Fruit fly (Drosophila melanogaster) whole organism, embryonic: ENCODE data around the gene Pisd.
A peak's percentile ranks its signal among the peaks of the same experiment; 100 is the strongest.

ENCODE experiments used
- Atf-2 ChIP-seq: fragments of 200-800 bp; sonication (Bioruptor generic); optimal IDR thresholded peaks from 2 replicates; lab custom pipeline; 2016; ENCODE audit warnings: missing biosample characterization, missing genetic modification characterization
- CG10431 ChIP-seq: fragments of 200-800 bp; sonication (Bioruptor generic); optimal IDR thresholded peaks from 3 replicates; lab custom pipeline; 2018; ENCODE audit warnings: missing biosample characterization, mild to moderate bottlenecking, missing genetic modification characterization
- CG11696 ChIP-seq: fragments of 200-800 bp; sonication (Bioruptor generic); IDR thresholded peaks from 2 replicates; pipeline ENCODE4 v1.3.6; 2022; ENCODE audit warnings: missing biosample characterization, missing genetic modification characterization
- CG12659 ChIP-seq: fragments of 200-800 bp; sonication (Bioruptor generic); optimal IDR thresholded peaks from 3 replicates; lab custom pipeline; 2017; ENCODE audit warnings: mild to moderate bottlenecking, missing biosample characterization, missing genetic modification reagents, missing genetic modification characterization
- CG14667 ChIP-seq: fragments of 200-800 bp; sonication (Bioruptor generic); IDR thresholded peaks from 2 replicates; pipeline ENCODE4 v1.3.6; 2022; ENCODE audit warnings: missing biosample characterization, missing genetic modification characterization
- CG1529 ChIP-seq: fragments of 200-800 bp; sonication (Bioruptor generic); optimal IDR thresholded peaks from 3 replicates; lab custom pipeline; 2018; ENCODE audit warnings: missing biosample characterization, missing genetic modification characterization
- CG17802 ChIP-seq: fragments of 200-800 bp; sonication (Bioruptor generic); optimal IDR thresholded peaks from 2 replicates; lab custom pipeline; 2018; ENCODE audit warnings: missing biosample characterization, mild to moderate bottlenecking, missing genetic modification characterization, moderate library complexity
- CG33557 ChIP-seq: fragments of 200-800 bp; sonication (Bioruptor generic); optimal IDR thresholded peaks from 2 replicates; lab custom pipeline; 2019; ENCODE audit warnings: missing biosample characterization, mild to moderate bottlenecking, missing genetic modification characterization, moderate library complexity
- CG3407 ChIP-seq: fragments of 200-800 bp; sonication (Bioruptor generic); optimal IDR thresholded peaks from 2 replicates; lab custom pipeline; 2018; ENCODE audit warnings: missing biosample characterization, mild to moderate bottlenecking, missing genetic modification characterization
- CG3995 ChIP-seq: fragments of 200-800 bp; sonication (Bioruptor generic); optimal IDR thresholded peaks from 3 replicates; lab custom pipeline; 2016; ENCODE audit warnings: missing biosample characterization, missing genetic modification characterization
- CG4282 ChIP-seq: fragments of 200-800 bp; sonication (Bioruptor generic); optimal IDR thresholded peaks from 2 replicates; lab custom pipeline; 2016; ENCODE audit warnings: missing biosample characterization, missing genetic modification characterization
- CG6813 ChIP-seq: fragments of 200-800 bp; sonication (Bioruptor generic); optimal IDR thresholded peaks from 2 replicates; lab custom pipeline; 2017; ENCODE audit warnings: missing biosample characterization, missing genetic modification characterization, mild to moderate bottlenecking, moderate library complexity, missing genetic modification reagents
- CG7556 ChIP-seq: fragments of 200-800 bp; sonication (Bioruptor generic); optimal IDR thresholded peaks from 2 replicates; lab custom pipeline; 2017; ENCODE audit warnings: missing biosample characterization, mild to moderate bottlenecking, missing genetic modification characterization
- CG7987 ChIP-seq: fragments of 200-800 bp; sonication (Bioruptor generic); optimal IDR thresholded peaks from 2 replicates; lab custom pipeline; 2018; ENCODE audit warnings: missing biosample characterization, mild to moderate bottlenecking, missing genetic modification characterization, moderate library complexity
- CG8089 ChIP-seq: fragments of 200-800 bp; sonication (Bioruptor generic); optimal IDR thresholded peaks from 3 replicates; lab custom pipeline; 2016; ENCODE audit warnings: missing biosample characterization, missing genetic modification characterization
- CG8924 ChIP-seq: fragments of 200-800 bp; optimal IDR thresholded peaks from 3 replicates; lab custom pipeline; 2019; ENCODE audit warnings: missing biosample characterization, mild to moderate bottlenecking, missing genetic modification characterization, moderate library complexity
- CG9437 ChIP-seq: fragments of 200-800 bp; sonication (Bioruptor generic); optimal IDR thresholded peaks from 2 replicates; lab custom pipeline; 2018; ENCODE audit warnings: missing biosample characterization, mild to moderate bottlenecking, missing genetic modification characterization
- CG9609 ChIP-seq: fragments of 200-800 bp; sonication (Bioruptor generic); optimal IDR thresholded peaks from 3 replicates; lab custom pipeline; 2016; ENCODE audit warnings: missing biosample characterization, missing genetic modification characterization
- CrebB ChIP-seq: fragments of 200-800 bp; sonication (Bioruptor generic); optimal IDR thresholded peaks from 3 replicates; lab custom pipeline; 2018; ENCODE audit warnings: missing biosample characterization, mild to moderate bottlenecking, missing genetic modification characterization
- D ChIP-seq, 2 experiments: fragments of 200-800 bp in 1 of 2; fragments of >200 bp in 1 of 2; sonication (Bioruptor generic) in 1 of 2; optimal IDR thresholded peaks; 2 replicates in 1 of 2; 3 replicates in 1 of 2; lab custom pipeline; 2017; ENCODE audit warnings: mild to moderate bottlenecking in 1 of 2, missing biosample characterization in 1 of 2, missing genetic modification characterization in 1 of 2, missing genetic modification reagents in 1 of 2
- HLHmδ ChIP-seq: fragments of 200-800 bp; sonication (Bioruptor generic); optimal IDR thresholded peaks from 2 replicates; lab custom pipeline; 2018; ENCODE audit warnings: missing biosample characterization, mild to moderate bottlenecking, missing genetic modification characterization, moderate library complexity
- Hey ChIP-seq: fragments of 200-800 bp; sonication (Bioruptor generic); optimal IDR thresholded peaks from 3 replicates; lab custom pipeline; 2018; ENCODE audit warnings: missing biosample characterization, mild to moderate bottlenecking, missing genetic modification characterization
- HmgZ ChIP-seq: fragments of 200-800 bp; sonication (Bioruptor generic); optimal IDR thresholded peaks from 2 replicates; lab custom pipeline; 2018; ENCODE audit warnings: missing biosample characterization, mild to moderate bottlenecking, missing genetic modification characterization
- Hr51 ChIP-seq, 2 experiments: fragments of 200-800 bp; sonication (Bioruptor generic); optimal IDR thresholded peaks; 2 replicates in 1 of 2; 3 replicates in 1 of 2; lab custom pipeline; 2016 to 2018; ENCODE audit warnings: missing biosample characterization in 2 of 2, missing genetic modification characterization in 2 of 2, mild to moderate bottlenecking in 1 of 2, moderate library complexity in 1 of 2
- Mad ChIP-seq: fragments of 200-800 bp; sonication (Bioruptor generic); optimal IDR thresholded peaks from 2 replicates; lab custom pipeline; 2016; ENCODE audit warnings: missing biosample characterization, missing genetic modification characterization
- Pdp1 ChIP-seq, 2 experiments: fragments of 200-800 bp; sonication (Bioruptor generic); optimal IDR thresholded peaks; 3 replicates each; lab custom pipeline; 2016; ENCODE audit warnings: missing biosample characterization in 2 of 2, missing genetic modification characterization in 2 of 2, mild to moderate bottlenecking in 1 of 2, moderate library complexity in 1 of 2
- Rfx ChIP-seq: fragments of 200-800 bp; sonication (Bioruptor generic); IDR thresholded peaks from 2 replicates; pipeline ENCODE4 v1.3.6; 2022; ENCODE audit warnings: missing biosample characterization, missing genetic modification characterization
- Rx ChIP-seq: fragments of 200-800 bp; sonication (Bioruptor generic); IDR thresholded peaks from 2 replicates; pipeline ENCODE4 v1.3.6; 2022; ENCODE audit warnings: missing biosample characterization, missing genetic modification characterization
- abd-A ChIP-seq: fragments of 200-800 bp; sonication (Bioruptor generic); optimal IDR thresholded peaks from 3 replicates; lab custom pipeline; 2019; ENCODE audit warnings: missing biosample characterization, mild to moderate bottlenecking, missing genetic modification characterization, moderate library complexity
- amos ChIP-seq: fragments of 200-800 bp; sonication (Bioruptor generic); IDR thresholded peaks from 2 replicates; pipeline ENCODE4 v1.3.6; 2022; ENCODE audit warnings: missing biosample characterization, missing genetic modification characterization; ENCODE audit not compliant: partially characterized antibody
- cad ChIP-seq: fragments of >200 bp; optimal IDR thresholded peaks from 2 replicates; lab custom pipeline; 2017; ENCODE audit warnings: missing biosample characterization, missing genetic modification characterization
- ci ChIP-seq: fragments of 200-800 bp; sonication (Bioruptor generic); IDR thresholded peaks from 3 replicates; pipeline ENCODE4 v1.3.6; 2022; ENCODE audit warnings: missing biosample characterization, missing genetic modification characterization
- dmrt11E ChIP-seq: fragments of 200-800 bp; sonication (Bioruptor generic); optimal IDR thresholded peaks from 3 replicates; lab custom pipeline; 2018; ENCODE audit warnings: missing biosample characterization, mild to moderate bottlenecking, missing genetic modification characterization, moderate library complexity
- dpn ChIP-seq, 2 experiments: fragments of 200-800 bp; sonication (Bioruptor generic); optimal IDR thresholded peaks; 3 replicates each; lab custom pipeline; 2016; ENCODE audit warnings: missing biosample characterization in 2 of 2, missing genetic modification characterization in 2 of 2
- dysf ChIP-seq: fragments of 200-800 bp; sonication (Bioruptor generic); IDR thresholded peaks from 3 replicates; pipeline ENCODE4 v1.3.6; 2022; ENCODE audit warnings: missing biosample characterization, missing genetic modification characterization
- emc ChIP-seq: fragments of 200-800 bp; sonication (Bioruptor generic); optimal IDR thresholded peaks from 2 replicates; lab custom pipeline; 2016; ENCODE audit warnings: missing biosample characterization, missing genetic modification characterization
- fd3F ChIP-seq: fragments of 200-800 bp; sonication (Bioruptor generic); optimal IDR thresholded peaks from 2 replicates; lab custom pipeline; 2018; ENCODE audit warnings: missing biosample characterization, mild to moderate bottlenecking, missing genetic modification characterization, moderate library complexity
- gcm ChIP-seq: fragments of 200-800 bp; sonication (Bioruptor generic); optimal IDR thresholded peaks from 2 replicates; lab custom pipeline; 2019; ENCODE audit warnings: missing biosample characterization, mild to moderate bottlenecking, missing genetic modification characterization, moderate library complexity
- lab ChIP-seq: fragments of 200-800 bp; sonication (Bioruptor generic); optimal IDR thresholded peaks from 3 replicates; lab custom pipeline; 2017; ENCODE audit warnings: missing biosample characterization, missing genetic modification characterization, mild to moderate bottlenecking, moderate library complexity, missing genetic modification reagents
- ro ChIP-seq: fragments of 200-800 bp; sonication (Bioruptor generic); IDR thresholded peaks from 2 replicates; pipeline ENCODE4 v1.3.6; 2022; ENCODE audit warnings: missing biosample characterization, missing genetic modification characterization
- sisA ChIP-seq: fragments of 200-800 bp; sonication (Bioruptor generic); IDR thresholded peaks from 2 replicates; pipeline ENCODE4 v1.3.6; 2022; ENCODE audit warnings: missing biosample characterization, missing genetic modification characterization
- slou ChIP-seq: fragments of 200-800 bp; sonication (Bioruptor generic); optimal IDR thresholded peaks from 3 replicates; lab custom pipeline; 2016; ENCODE audit warnings: missing biosample characterization, missing genetic modification characterization
- sob ChIP-seq: fragments of 200-800 bp; sonication (Bioruptor generic); IDR thresholded peaks from 2 replicates; pipeline ENCODE4 v1.3.6; 2022; ENCODE audit warnings: missing biosample characterization, missing genetic modification characterization
- sug ChIP-seq: fragments of 200-800 bp; optimal IDR thresholded peaks from 2 replicates; lab custom pipeline; 2019; ENCODE audit warnings: missing biosample characterization, mild to moderate bottlenecking, missing genetic modification characterization, moderate library complexity
- tap ChIP-seq: fragments of 200-800 bp; optimal IDR thresholded peaks from 3 replicates; lab custom pipeline; 2019; ENCODE audit warnings: missing biosample characterization, mild to moderate bottlenecking, missing genetic modification characterization, moderate library complexity
- vfl ChIP-seq: fragments of 200-800 bp; sonication (Bioruptor generic); optimal IDR thresholded peaks from 2 replicates; lab custom pipeline; 2016; ENCODE audit warnings: missing biosample characterization, missing genetic modification characterization
- vnd ChIP-seq: fragments of 200-800 bp; sonication (Bioruptor generic); IDR thresholded peaks from 3 replicates; pipeline ENCODE4 v1.3.6; 2022; ENCODE audit warnings: missing biosample characterization, missing genetic modification characterization; ENCODE audit not compliant: partially characterized antibody
- vvl ChIP-seq: fragments of 200-800 bp; sonication (Bioruptor generic); IDR thresholded peaks from 2 replicates; pipeline ENCODE4 v1.3.6; 2022; ENCODE audit warnings: missing biosample characterization, missing genetic modification characterization
- zen ChIP-seq: fragments of 200-800 bp; sonication (Bioruptor generic); optimal IDR thresholded peaks from 3 replicates; lab custom pipeline; 2018; ENCODE audit warnings: missing biosample characterization, mild to moderate bottlenecking, missing genetic modification characterization, moderate library complexity

The Pisd gene

dm6 chr3R:24025715-24026467 lies 24.7 kb upstream of the Pisd start (continued):
- TF ChIP-seq Hr51 (GFP tag; optimal IDR thresholded peaks at IDR 0.05; lab: Kevin White, UChicago) (peak in 1 of 2 experiments; percentile 62), HmgZ (tag; lab: Kevin White, UChicago) (no peak), CG3995 (GFP tag; lab: Kevin White, UChicago) (no peak), CG11696 (GFP tag; lab: Robert Waterston, UW) (0 out of 2 replicates have a peak, but pooled peaks have one; percentile 15), sob (GFP tag; lab: Robert Waterston, UW) (no peak), CG7987 (GFP tag; lab: Kevin White, UChicago) (no peak), cad (GFP tag; lab: Kevin White, UChicago) (no peak), CG1529 (GFP tag; lab: Kevin White, UChicago) (no peak), Pdp1 (GFP tag; optimal IDR thresholded peaks at IDR 0.05; lab: Kevin White, UChicago) (peak in 1 of 2 experiments; percentile 51), abd-A (tag; lab: Kevin White, UChicago) (no peak), CG9609 (GFP tag; lab: Kevin White, UChicago) (no peak), D (optimal IDR thresholded peaks at IDR 0.05; lab: Kevin White, UChicago) (no peak), D (GFP tag; optimal IDR thresholded peaks at IDR 0.05; lab: Kevin White, UChicago) (no peak), Hey (tag; lab: Kevin White, UChicago) (no peak), emc (GFP tag; lab: Kevin White, UChicago) (no peak), tap (no peak), zen (no peak), CG3407 (GFP tag; lab: Kevin White, UChicago) (no peak), dmrt11E (peak; percentile 26), CG4282 (GFP tag; lab: Kevin White, UChicago) (no peak), dpn (GFP tag; optimal IDR thresholded peaks at IDR 0.05; lab: Kevin White, UChicago) (peak; percentile 30 to 35), CG17802 (tag; lab: Kevin White, UChicago) (no peak), CG12659 (GFP tag; lab: Kevin White, UChicago) (peak; percentile 13), Rx (no peak), Rfx (GFP tag; lab: Robert Waterston, UW) (peak; percentile 54), slou (no peak), sug (tag; lab: Kevin White, UChicago) (no peak), fd3F (no peak), vvl (GFP tag; lab: Robert Waterston, UW) (peak; percentile 58), CG33557 (GFP tag; lab: Kevin White, UChicago) (no peak), ci (GFP tag; lab: Robert Waterston, UW) (0 out of 3 replicates have a peak, but pooled peaks have one; percentile 56), CG8089 (GFP tag; lab: Kevin White, UChicago) (no peak), CG14667 (GFP tag; lab: Robert Waterston, UW) (no peak), vfl (no peak), Atf-2 (GFP tag; lab: Kevin White, UChicago) (no peak), sisA (no peak), vnd (GFP tag; lab: Robert Waterston, UW) (no peak), dysf (GFP tag; lab: Robert Waterston, UW) (peak; percentile 59; the same call in 2 of the 3 replicates), CG7556 (GFP tag; lab: Kevin White, UChicago) (no peak), HLHmδ (GFP tag; lab: Kevin White, UChicago) (no peak), CG10431 (no peak), CG9437 (GFP tag; lab: Kevin White, UChicago) (peak; percentile 17), CrebB (no peak), gcm (GFP tag; lab: Kevin White, UChicago) (no peak), CG6813 (GFP tag; lab: Kevin White, UChicago) (no peak), CG8924 (tag; lab: Kevin White, UChicago) (peak; percentile 47), amos (GFP tag; lab: Robert Waterston, UW) (no peak), Mad (GFP tag; lab: Kevin White, UChicago) (no peak), ro (no peak), lab (GFP tag; lab: Kevin White, UChicago) (no peak)
